Fruit fly (Drosophila melanogaster) whole organism, embryonic: ENCODE measurements around the gene CG2652.

ENCODE experiments used
- Ada2b ChIP-seq: fragments of 200-800 bp; sonication (Bioruptor generic); IDR thresholded peaks from 2 replicates; pipeline ENCODE4 v1.3.6; 2022; ENCODE audit warnings: missing biosample characterization, missing genetic modification characterization
- Antp ChIP-seq: fragments of 200-800 bp; sonication (Bioruptor generic); optimal IDR thresholded peaks from 3 replicates; lab custom pipeline; 2016; ENCODE audit warnings: missing biosample characterization, missing genetic modification characterization
- B-H1 ChIP-seq: fragments of 200-800 bp; sonication (Bioruptor generic); IDR thresholded peaks from 3 replicates; pipeline ENCODE4 v1.3.6; 2022; ENCODE audit warnings: missing biosample characterization, missing genetic modification characterization
- B-H2 ChIP-seq: fragments of 200-800 bp; sonication (Bioruptor generic); optimal IDR thresholded peaks from 2 replicates; lab custom pipeline; 2018; ENCODE audit warnings: missing biosample characterization, mild to moderate bottlenecking, missing genetic modification characterization
- BEAF-32 ChIP-seq: fragments of 200-800 bp; sonication (Bioruptor generic); optimal IDR thresholded peaks from 3 replicates; lab custom pipeline; 2017; ENCODE audit warnings: missing biosample characterization, missing genetic modification characterization, mild to moderate bottlenecking, moderate library complexity, missing genetic modification reagents
- CG1024 ChIP-seq: fragments of 200-800 bp; sonication (Bioruptor generic); IDR thresholded peaks from 2 replicates; pipeline ENCODE4 v1.3.6; 2022; ENCODE audit warnings: missing biosample characterization, missing genetic modification characterization
- CG10366 ChIP-seq: fragments of 200-800 bp; sonication (Bioruptor generic); IDR thresholded peaks from 2 replicates; pipeline ENCODE4 v1.3.6; 2022; ENCODE audit warnings: missing biosample characterization, missing genetic modification characterization
- CG11456 ChIP-seq: fragments of 200-800 bp; sonication (Bioruptor generic); IDR thresholded peaks from 3 replicates; pipeline ENCODE4 v1.3.6; 2022; ENCODE audit warnings: missing biosample characterization, missing genetic modification characterization
- CG11504 ChIP-seq: fragments of 200-800 bp; sonication (Bioruptor generic); optimal IDR thresholded peaks from 3 replicates; lab custom pipeline; 2019; ENCODE audit warnings: missing biosample characterization, mild to moderate bottlenecking, missing genetic modification characterization, moderate library complexity
- CG11695 ChIP-seq: fragments of 200-800 bp; sonication (Bioruptor generic); IDR thresholded peaks from 3 replicates; pipeline ENCODE4 v1.3.6; 2022; ENCODE audit warnings: missing biosample characterization, missing genetic modification characterization
- CG13123 ChIP-seq: fragments of 200-800 bp; sonication (Bioruptor generic); optimal IDR thresholded peaks from 2 replicates; lab custom pipeline; 2016; ENCODE audit warnings: missing biosample characterization, missing genetic modification characterization
- CG14667 ChIP-seq: fragments of 200-800 bp; sonication (Bioruptor generic); IDR thresholded peaks from 2 replicates; pipeline ENCODE4 v1.3.6; 2022; ENCODE audit warnings: missing biosample characterization, missing genetic modification characterization
- CG16863 ChIP-seq: fragments of 200-800 bp; sonication (Bioruptor generic); optimal IDR thresholded peaks from 3 replicates; lab custom pipeline; 2016; ENCODE audit warnings: missing biosample characterization, missing genetic modification characterization
- CG17328 ChIP-seq: fragments of 200-800 bp; sonication (Bioruptor generic); IDR thresholded peaks from 2 replicates; pipeline ENCODE4 v1.3.6; 2022; ENCODE audit warnings: missing biosample characterization, missing genetic modification characterization
- CG17612 ChIP-seq: fragments of 200-800 bp; sonication (Bioruptor generic); IDR thresholded peaks from 2 replicates; pipeline ENCODE4 v1.3.6; 2022; ENCODE audit warnings: missing biosample characterization, missing genetic modification characterization
- CG2889 ChIP-seq: fragments of 200-800 bp; sonication (Bioruptor generic); IDR thresholded peaks from 3 replicates; pipeline ENCODE4 v1.3.6; 2022; ENCODE audit warnings: missing biosample characterization, missing genetic modification characterization
- CG32532 ChIP-seq: fragments of 200-800 bp; sonication (Bioruptor generic); IDR thresholded peaks from 2 replicates; pipeline ENCODE4 v1.3.6; 2022; ENCODE audit warnings: missing biosample characterization, missing genetic modification characterization
- CG4282 ChIP-seq: fragments of 200-800 bp; sonication (Bioruptor generic); optimal IDR thresholded peaks from 2 replicates; lab custom pipeline; 2016; ENCODE audit warnings: missing biosample characterization, missing genetic modification characterization
- CG6689 ChIP-seq: fragments of 200-800 bp; sonication (Bioruptor generic); IDR thresholded peaks from 2 replicates; pipeline ENCODE4 v1.3.6; 2022; ENCODE audit warnings: missing biosample characterization, missing genetic modification characterization
- CG7556 ChIP-seq: fragments of 200-800 bp; sonication (Bioruptor generic); optimal IDR thresholded peaks from 2 replicates; lab custom pipeline; 2017; ENCODE audit warnings: missing biosample characterization, mild to moderate bottlenecking, missing genetic modification characterization
- CG7786 ChIP-seq: fragments of 200-800 bp; sonication (Bioruptor generic); optimal IDR thresholded peaks from 2 replicates; lab custom pipeline; 2016; ENCODE audit warnings: missing biosample characterization, missing genetic modification characterization
- CG7839 ChIP-seq: fragments of 200-800 bp; sonication (Bioruptor generic); optimal IDR thresholded peaks from 3 replicates; lab custom pipeline; 2018; ENCODE audit warnings: missing biosample characterization, mild to moderate bottlenecking, missing genetic modification characterization, moderate library complexity
- CG8944 ChIP-seq: fragments of 200-800 bp; sonication (Bioruptor generic); optimal IDR thresholded peaks from 3 replicates; lab custom pipeline; 2016; ENCODE audit warnings: missing biosample characterization, missing genetic modification characterization
- CG9437 ChIP-seq: fragments of 200-800 bp; sonication (Bioruptor generic); optimal IDR thresholded peaks from 2 replicates; lab custom pipeline; 2018; ENCODE audit warnings: missing biosample characterization, mild to moderate bottlenecking, missing genetic modification characterization
- Deaf1 ChIP-seq: fragments of 200-800 bp; optimal IDR thresholded peaks from 3 replicates; lab custom pipeline; 2019; ENCODE audit warnings: missing biosample characterization, mild to moderate bottlenecking, missing genetic modification characterization, moderate library complexity
- Dip3 ChIP-seq: fragments of 200-800 bp; sonication (Bioruptor generic); optimal IDR thresholded peaks from 3 replicates; lab custom pipeline; 2016; ENCODE audit warnings: missing biosample characterization, missing genetic modification characterization
- HLH54F ChIP-seq: fragments of 200-800 bp; sonication (Bioruptor generic); optimal IDR thresholded peaks from 3 replicates; lab custom pipeline; 2016; ENCODE audit warnings: missing biosample characterization, missing genetic modification characterization
- Lpt ChIP-seq: fragments of >200 bp; optimal IDR thresholded peaks from 2 replicates; lab custom pipeline; 2018; ENCODE audit warnings: missing biosample characterization, missing genetic modification characterization
- Oaz ChIP-seq: fragments of 200-800 bp; sonication (Bioruptor generic); IDR thresholded peaks from 2 replicates; pipeline ENCODE4 v1.3.6; 2022; ENCODE audit warnings: missing biosample characterization, missing genetic modification characterization
- Oli ChIP-seq: fragments of 200-800 bp; sonication (Bioruptor generic); optimal IDR thresholded peaks from 2 replicates; lab custom pipeline; 2018; ENCODE audit warnings: missing biosample characterization, mild to moderate bottlenecking, missing genetic modification characterization, moderate library complexity
- Optix ChIP-seq: fragments of 200-800 bp; sonication (Bioruptor generic); IDR thresholded peaks from 3 replicates; pipeline ENCODE4 v1.3.6; 2022; ENCODE audit warnings: missing biosample characterization, missing genetic modification characterization
- Sry-β ChIP-seq: fragments of 200-800 bp; sonication (Bioruptor generic); optimal IDR thresholded peaks from 2 replicates; lab custom pipeline; 2018; ENCODE audit warnings: missing biosample characterization, mild to moderate bottlenecking, missing genetic modification characterization, moderate library complexity
- bowl ChIP-seq: fragments of 200-800 bp; sonication (Bioruptor generic); IDR thresholded peaks from 2 replicates; pipeline ENCODE4 v1.3.6; 2022; ENCODE audit warnings: missing biosample characterization, missing genetic modification characterization
- chinmo ChIP-seq: fragments of 200-800 bp; sonication (Bioruptor generic); IDR thresholded peaks from 4 replicates; pipeline ENCODE4 v1.3.6; 2022; ENCODE audit warnings: missing biosample characterization, missing genetic modification characterization; ENCODE audit not compliant: partially characterized antibody
- dysf ChIP-seq: fragments of 200-800 bp; sonication (Bioruptor generic); IDR thresholded peaks from 3 replicates; pipeline ENCODE4 v1.3.6; 2022; ENCODE audit warnings: missing biosample characterization, missing genetic modification characterization
- ems ChIP-seq: fragments of 200-800 bp; sonication (Bioruptor generic); optimal IDR thresholded peaks from 3 replicates; lab custom pipeline; 2016; ENCODE audit warnings: missing biosample characterization, missing genetic modification characterization
- esg ChIP-seq: fragments of 200-800 bp; sonication (Bioruptor generic); conservative IDR thresholded peaks from 2 replicates; pipeline ENCODE4 v1.3.6; 2022; ENCODE audit warnings: missing biosample characterization, missing genetic modification characterization
- fd96Cb ChIP-seq: fragments of 200-800 bp; sonication (Bioruptor generic); optimal IDR thresholded peaks from 2 replicates; lab custom pipeline; 2018; ENCODE audit warnings: missing biosample characterization, mild to moderate bottlenecking, missing genetic modification characterization, moderate library complexity
- ftz-f1 ChIP-seq: fragments of 200-800 bp; sonication (Bioruptor generic); optimal IDR thresholded peaks from 2 replicates; lab custom pipeline; 2016; ENCODE audit warnings: missing biosample characterization, missing genetic modification characterization
- ken ChIP-seq: fragments of 200-800 bp; sonication (Bioruptor generic); IDR thresholded peaks from 3 replicates; pipeline ENCODE4 v1.3.6; 2022; ENCODE audit warnings: missing biosample characterization, missing genetic modification characterization
- org-1 ChIP-seq: fragments of 200-800 bp; sonication (Bioruptor generic); optimal IDR thresholded peaks from 2 replicates; lab custom pipeline; 2017; ENCODE audit warnings: missing biosample characterization, missing genetic modification characterization
- prd ChIP-seq, 3 experiments: fragments of >200 bp in 2 of 3; fragments of 200-800 bp in 1 of 3; sonication (Bioruptor generic) in 1 of 3; optimal IDR thresholded peaks in 2 of 3; IDR thresholded peaks in 1 of 3; 2 replicates in 2 of 3; 3 replicates in 1 of 3; pipeline versions ENCODE4 v1.3.6 to Lab custom; 2017 to 2022; ENCODE audit warnings: missing biosample characterization in 1 of 3, missing genetic modification characterization in 1 of 3
- rib ChIP-seq: fragments of 200-800 bp; sonication (Bioruptor generic); IDR thresholded peaks from 2 replicates; pipeline ENCODE4 v1.3.6; 2022; ENCODE audit warnings: missing biosample characterization, missing genetic modification characterization
- sisA ChIP-seq: fragments of 200-800 bp; sonication (Bioruptor generic); IDR thresholded peaks from 2 replicates; pipeline ENCODE4 v1.3.6; 2022; ENCODE audit warnings: missing biosample characterization, missing genetic modification characterization
- slbo ChIP-seq: fragments of 200-800 bp; sonication (Bioruptor generic); IDR thresholded peaks from 2 replicates; pipeline ENCODE4 v1.3.6; 2022; ENCODE audit warnings: missing biosample characterization, missing genetic modification characterization
- slou ChIP-seq: fragments of 200-800 bp; sonication (Bioruptor generic); optimal IDR thresholded peaks from 3 replicates; lab custom pipeline; 2016; ENCODE audit warnings: missing biosample characterization, missing genetic modification characterization
- sr ChIP-seq: fragments of 200-800 bp; sonication (Bioruptor generic); IDR thresholded peaks from 3 replicates; pipeline ENCODE4 v1.3.6; 2022; ENCODE audit warnings: missing biosample characterization, missing genetic modification characterization
- sug ChIP-seq: fragments of 200-800 bp; optimal IDR thresholded peaks from 2 replicates; lab custom pipeline; 2019; ENCODE audit warnings: missing biosample characterization, mild to moderate bottlenecking, missing genetic modification characterization, moderate library complexity
- tgo ChIP-seq: fragments of 200-800 bp; sonication (Bioruptor generic); IDR thresholded peaks from 3 replicates; pipeline ENCODE4 v1.3.6; 2022; ENCODE audit warnings: missing biosample characterization, missing genetic modification characterization
- tin ChIP-seq: fragments of 200-800 bp; sonication (Bioruptor generic); optimal IDR thresholded peaks from 3 replicates; lab custom pipeline; 2016; ENCODE audit warnings: missing biosample characterization, missing genetic modification characterization
- vvl ChIP-seq: fragments of 200-800 bp; sonication (Bioruptor generic); IDR thresholded peaks from 2 replicates; pipeline ENCODE4 v1.3.6; 2022; ENCODE audit warnings: missing biosample characterization, missing genetic modification characterization

CG2652 gene

DNA sequence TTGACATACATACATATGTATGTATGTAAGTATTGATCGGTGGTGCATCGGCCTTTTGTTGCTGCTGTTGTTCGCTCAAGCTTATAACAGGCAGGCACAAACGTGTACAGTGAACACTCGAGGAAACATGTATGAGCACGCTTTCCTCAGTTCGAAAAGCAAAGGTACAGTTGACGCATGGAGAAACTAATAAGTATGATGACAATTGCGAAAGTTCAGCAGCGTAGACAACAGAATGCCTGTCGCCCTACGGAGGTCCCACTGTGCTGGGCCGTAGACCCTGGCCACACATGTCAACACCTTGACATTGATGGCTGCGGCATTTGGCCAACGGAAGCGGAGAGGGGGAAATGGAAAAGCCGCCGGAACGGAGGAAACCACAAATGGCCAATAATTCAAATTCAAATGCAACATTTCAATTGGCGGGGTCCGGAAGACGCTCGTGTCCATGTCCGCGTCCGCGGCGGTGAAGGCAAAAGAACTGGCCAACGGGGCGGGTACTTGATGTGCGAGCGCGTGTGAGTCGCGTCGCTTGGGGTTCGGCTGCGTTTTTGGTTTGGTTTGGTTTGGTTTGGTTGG, 25.5 kb upstream of the CG2652 start, which contains the start of gene CG2681 (continued):
- TF ChIP-seq chinmo (GFP tag; lab: Robert Waterston, UW), result no peak
- TF ChIP-seq CG17328, result peak; percentile 38; the same call in 1 of the 2 replicates
- no peak for TF ChIP-seq Deaf1 (tag; lab: Kevin White, UChicago)
- peak; percentile 24 for TF ChIP-seq ftz-f1 (GFP tag; lab: Kevin White, UChicago)
- 0 out of 2 replicates have a peak, but pooled peaks have one; percentile 25 for TF ChIP-seq rib (GFP tag; lab: Robert Waterston, UW)
- TF ChIP-seq CG14667, result peak; percentile 46; the same call in 1 of the 2 replicates
- TF ChIP-seq CG7556, result peak; percentile 21
- peak; percentile 50 for TF ChIP-seq CG17612
- peak; percentile 46 for TF ChIP-seq esg (GFP tag; lab: Robert Waterston, UW)
- 0 out of 3 replicates have a peak, but pooled peaks have one; percentile 48 for TF ChIP-seq CG2889 (GFP tag; lab: Robert Waterston, UW)
- no peak for TF ChIP-seq bowl (GFP tag; lab: Robert Waterston, UW)
- peak; percentile 62 for TF ChIP-seq CG32532 (GFP tag; lab: Robert Waterston, UW)
- TF ChIP-seq CG11456 (GFP tag; lab: Robert Waterston, UW), result peak; percentile 80
- no peak for TF ChIP-seq CG11695 (GFP tag; lab: Robert Waterston, UW)
- 0 out of 2 replicates have a peak, but pooled peaks have one; percentile 25 for TF ChIP-seq CG1024
- TF ChIP-seq org-1 (GFP tag; lab: Kevin White, UChicago), result peak; percentile 38
- TF ChIP-seq Oli (tag; lab: Kevin White, UChicago), result no peak
- TF ChIP-seq CG9437, result peak; percentile 28
- TF ChIP-seq B-H1, result peak; percentile 14; the same call in 1 of the 3 replicates
- peak; percentile 66; the same call in 2 of the 3 replicates for TF ChIP-seq ken (GFP tag; lab: Robert Waterston, UW)
- peak; percentile 57 for TF ChIP-seq CG7839
- no peak for TF ChIP-seq ems (GFP tag; lab: Kevin White, UChicago)
- peak; percentile 56 for TF ChIP-seq CG6689 (GFP tag; lab: Robert Waterston, UW)
- peak; percentile 56; the same call in 1 of the 3 replicates for TF ChIP-seq Optix (GFP tag; lab: Robert Waterston, UW)
- peak; percentile 6 for TF ChIP-seq tin (GFP tag; lab: Kevin White, UChicago)
- no peak for TF ChIP-seq BEAF-32 (GFP tag; lab: Kevin White, UChicago)
- TF ChIP-seq sug, result peak; percentile 20
- peak; percentile 31 for TF ChIP-seq Dip3 (GFP tag; lab: Kevin White, UChicago)
- TF ChIP-seq slbo (GFP tag; lab: Robert Waterston, UW), result peak; percentile 84
- peak; percentile 14 for TF ChIP-seq CG8944 (GFP tag; lab: Kevin White, UChicago)
- TF ChIP-seq HLH54F (GFP tag; lab: Kevin White, UChicago), result peak; percentile 46
- no peak for TF ChIP-seq CG13123
- TF ChIP-seq B-H2 (GFP tag; lab: Kevin White, UChicago), result no peak
- no peak for TF ChIP-seq prd (optimal IDR thresholded peaks at IDR 0.05; lab: Kevin White, UChicago)
- TF ChIP-seq prd (GFP tag; IDR thresholded peaks at IDR 0.05; lab: Robert Waterston, UW), result peak; percentile 73
- TF ChIP-seq Lpt (GFP tag; lab: Kevin White, UChicago), result no peak
- TF ChIP-seq CG10366 (GFP tag; lab: Robert Waterston, UW), result peak; percentile 54
- peak; percentile 46 for TF ChIP-seq Antp (GFP tag; lab: Kevin White, UChicago)
- TF ChIP-seq fd96Cb, result peak; percentile 18
- TF ChIP-seq Sry-β (GFP tag; lab: Kevin White, UChicago), result no peak
- TF ChIP-seq dysf (GFP tag; lab: Robert Waterston, UW), result peak; percentile 68
- peak; percentile 52 for TF ChIP-seq vvl (GFP tag; lab: Robert Waterston, UW)
- TF ChIP-seq Ada2b (GFP tag; lab: Robert Waterston, UW), result peak; percentile 63
- no peak for TF ChIP-seq CG4282 (GFP tag; lab: Kevin White, UChicago)
- peak; percentile 17 for TF ChIP-seq CG16863 (GFP tag; lab: Kevin White, UChicago)
- TF ChIP-seq slou (GFP tag; lab: Kevin White, UChicago), result no peak
- peak; percentile 8 for TF ChIP-seq CG7786 (GFP tag; lab: Kevin White, UChicago)
- peak; percentile 69 for TF ChIP-seq sisA (GFP tag; lab: Robert Waterston, UW)
- TF ChIP-seq tgo (GFP tag; lab: Robert Waterston, UW), result peak; percentile 37; the same call in 2 of the 3 replicates
- 0 out of 3 replicates have a peak, but pooled peaks have one; percentile 26 for TF ChIP-seq sr (GFP tag; lab: Robert Waterston, UW)
- no peak for TF ChIP-seq CG11504 (tag; lab: Kevin White, UChicago)
- TF ChIP-seq Oaz (GFP tag; lab: Robert Waterston, UW), result peak; percentile 37; the same call in 1 of the 2 replicates
